Worm (Caenorhabditis elegans): ENCODE data around the gene nspc-18.

The nspc-18 gene

ce11 chrX:14491103-14491502 is 36.4 kb downstream of the nspc-18 start:
- TF ChIP-seq tbx-11 (GFP tag; IDR thresholded peaks at IDR 0.05) (peak; percentile 40; the same call in 1 of the 2 replicates), tbx-37 (GFP tag; conservative IDR thresholded peaks at IDR 0.05) (0 out of 2 replicates have a peak, but pooled peaks have one; percentile 26), ceh-13 (GFP tag; optimal IDR thresholded peaks at IDR 0.05) (no peak), hnd-1 (tag; optimal IDR thresholded peaks at IDR 0.05) (no peak), ama-1 (optimal IDR thresholded peaks at IDR 0.05) (peak; percentile 36)

DNA sequence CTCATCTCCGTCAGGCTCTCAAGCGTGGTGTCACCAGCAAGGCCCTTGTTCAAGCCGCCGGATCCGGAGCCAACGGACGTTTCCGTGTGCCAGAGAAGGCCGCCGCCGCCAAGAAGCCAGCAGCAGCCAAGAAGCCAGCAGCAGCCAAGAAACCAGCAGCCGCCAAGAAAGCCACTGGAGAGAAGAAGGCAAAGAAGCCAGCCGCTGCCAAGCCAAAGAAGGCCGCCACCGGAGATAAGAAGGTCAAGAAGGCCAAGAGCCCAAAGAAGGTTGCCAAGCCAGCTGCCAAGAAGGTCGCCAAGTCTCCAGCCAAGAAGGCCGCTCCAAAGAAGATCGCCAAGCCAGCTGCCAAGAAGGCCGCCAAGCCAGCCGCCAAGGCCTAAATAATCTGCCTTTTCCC is 37.0 kb downstream of the nspc-18 start:
- TF ChIP-seq tbx-37 (GFP tag; conservative IDR thresholded peaks at IDR 0.05) (0 out of 2 replicates have a peak, but pooled peaks have one; percentile 5), tbx-11 (GFP tag; IDR thresholded peaks at IDR 0.05) (no peak), tra-4 (tag; optimal IDR thresholded peaks at IDR 0.05) (no peak), ceh-13 (GFP tag; optimal IDR thresholded peaks at IDR 0.05) (no peak), pes-1 (GFP tag; IDR thresholded peaks at IDR 0.05) (peak; percentile 58)

ce11 chrX:14489945-14490344 is 37.5 kb downstream of the nspc-18 start, which contains the start of gene his-24:
Gene his-24 (plus strand): TSS chrX:14490094.
- TF ChIP-seq F13C5.2 (tag; optimal IDR thresholded peaks at IDR 0.05) (peak; percentile 57), ceh-13 (GFP tag; optimal IDR thresholded peaks at IDR 0.05) (no peak), flt-1 (GFP tag; IDR thresholded peaks at IDR 0.05) (no peak), tbx-11 (GFP tag; IDR thresholded peaks at IDR 0.05) (peak; percentile 60), sea-1 (GFP tag; conservative IDR thresholded peaks at IDR 0.05) (peak; percentile 68; the same call in 1 of the 2 replicates), tra-4 (tag; optimal IDR thresholded peaks at IDR 0.05) (peak; percentile 48), hmbx-1 (tag; optimal IDR thresholded peaks at IDR 0.05) (peak; percentile 22), ama-1 (optimal IDR thresholded peaks at IDR 0.05) (peak; percentile 98), pes-1 (GFP tag; IDR thresholded peaks at IDR 0.05) (peak; percentile 58), tbx-37 (GFP tag; conservative IDR thresholded peaks at IDR 0.05) (peak; percentile 30; the same call in 1 of the 2 replicates), hnd-1 (tag; optimal IDR thresholded peaks at IDR 0.05) (no peak), B0310.2 (tag; optimal IDR thresholded peaks at IDR 0.05) (no peak), hmg-4 (GFP tag; optimal IDR thresholded peaks at IDR 0.05) (peak; percentile 73), aly-1 (tag; optimal IDR thresholded peaks at IDR 0.05) (no peak), scrt-1 (GFP tag; IDR thresholded peaks at IDR 0.05) (peak; percentile 25; the same call in 1 of the 2 replicates), ets-7 (tag; optimal IDR thresholded peaks at IDR 0.05) (no peak), ceh-36 (tag; optimal IDR thresholded peaks at IDR 0.05) (no peak)

DNA sequence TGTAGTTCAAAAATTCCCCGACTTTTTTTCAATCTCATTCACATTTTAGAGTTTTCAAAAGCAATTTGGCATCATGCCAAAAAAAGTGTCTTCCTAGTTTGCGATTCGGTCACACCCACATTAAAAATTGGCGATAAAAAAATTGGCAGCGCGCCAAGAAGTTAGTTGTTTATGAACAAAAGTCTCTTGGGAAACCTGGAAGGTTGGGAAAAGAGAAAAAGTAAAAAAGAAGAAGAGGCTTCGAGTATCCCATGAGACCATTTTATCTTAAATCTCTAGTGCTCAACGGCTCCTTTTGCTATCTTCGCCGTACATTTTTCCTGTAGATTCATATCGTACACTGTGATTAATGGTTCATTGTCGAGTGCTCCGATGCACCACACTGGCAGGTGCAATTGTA is 39.6 kb downstream of the nspc-18 start:
- TF ChIP-seq tbx-11 (GFP tag; IDR thresholded peaks at IDR 0.05): no peak
- TF ChIP-seq B0310.2 (tag; optimal IDR thresholded peaks at IDR 0.05): no peak
- TF ChIP-seq ceh-36 (tag; optimal IDR thresholded peaks at IDR 0.05): no peak
- TF ChIP-seq hmbx-1 (tag; optimal IDR thresholded peaks at IDR 0.05): no peak
- TF ChIP-seq ama-1 (optimal IDR thresholded peaks at IDR 0.05): no peak
- no peak for TF ChIP-seq sea-1 (GFP tag; conservative IDR thresholded peaks at IDR 0.05)
- no peak for TF ChIP-seq pes-1 (GFP tag; IDR thresholded peaks at IDR 0.05)
- no peak for TF ChIP-seq hnd-1 (tag; optimal IDR thresholded peaks at IDR 0.05)
- TF ChIP-seq ets-7 (tag; optimal IDR thresholded peaks at IDR 0.05): no peak
- no peak for TF ChIP-seq F13C5.2 (tag; optimal IDR thresholded peaks at IDR 0.05)
- no peak for TF ChIP-seq ceh-13 (GFP tag; optimal IDR thresholded peaks at IDR 0.05)
- TF ChIP-seq hmg-4 (GFP tag; optimal IDR thresholded peaks at IDR 0.05): no peak
- TF ChIP-seq aly-1 (tag; optimal IDR thresholded peaks at IDR 0.05): no peak
- no peak for TF ChIP-seq tbx-37 (GFP tag; conservative IDR thresholded peaks at IDR 0.05)
- TF ChIP-seq flt-1 (GFP tag; IDR thresholded peaks at IDR 0.05): no peak
- TF ChIP-seq scrt-1 (GFP tag; IDR thresholded peaks at IDR 0.05): no peak

DNA sequence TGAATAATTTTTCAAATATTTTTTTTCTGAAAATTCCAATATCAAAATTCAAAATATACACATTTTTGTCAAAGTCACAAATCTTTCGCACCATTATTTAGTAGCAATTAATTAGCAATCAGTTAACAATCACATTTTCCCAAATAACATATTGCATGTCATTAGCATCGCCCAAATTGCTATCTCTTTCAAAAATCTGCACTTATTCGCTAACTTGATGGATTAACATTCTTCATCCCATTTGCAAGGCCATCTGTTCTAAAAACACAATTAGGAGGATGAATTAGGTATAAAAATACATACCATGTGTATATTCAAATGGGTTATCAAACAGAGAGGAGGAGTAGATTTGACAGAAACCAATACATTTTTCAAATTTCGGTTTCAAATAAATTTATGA is 40.1 kb downstream of the nspc-18 start:
- TF ChIP-seq aly-1 (tag; optimal IDR thresholded peaks at IDR 0.05) (no peak), sea-1 (GFP tag; conservative IDR thresholded peaks at IDR 0.05) (no peak), hmbx-1 (tag; optimal IDR thresholded peaks at IDR 0.05) (no peak), ceh-36 (tag; optimal IDR thresholded peaks at IDR 0.05) (no peak), hmg-4 (GFP tag; optimal IDR thresholded peaks at IDR 0.05) (no peak), B0310.2 (tag; optimal IDR thresholded peaks at IDR 0.05) (no peak), scrt-1 (GFP tag; IDR thresholded peaks at IDR 0.05) (no peak), flt-1 (GFP tag; IDR thresholded peaks at IDR 0.05) (no peak), pes-1 (GFP tag; IDR thresholded peaks at IDR 0.05) (no peak), hnd-1 (tag; optimal IDR thresholded peaks at IDR 0.05) (no peak), F13C5.2 (tag; optimal IDR thresholded peaks at IDR 0.05) (no peak)

DNA sequence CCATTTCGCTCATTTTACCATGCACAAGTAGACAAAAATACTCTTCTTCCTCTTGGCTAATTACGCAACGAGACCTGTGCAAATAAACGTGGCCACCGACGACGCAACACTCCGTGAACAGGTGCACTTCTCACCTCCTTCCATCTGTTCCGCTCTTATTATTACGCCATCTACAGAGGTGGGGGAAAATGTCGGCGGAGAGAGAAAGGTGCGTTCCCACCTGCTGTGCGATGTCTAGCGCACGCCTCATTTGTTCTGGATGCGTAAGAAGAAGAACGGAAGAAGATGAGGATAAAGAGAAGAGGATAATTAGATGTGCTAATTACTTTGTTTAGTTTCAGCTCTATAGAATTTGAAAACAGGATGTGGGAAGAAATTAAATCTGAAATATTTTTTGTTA is 41.0 kb downstream of the nspc-18 start:
- TF ChIP-seq ets-7 (tag; optimal IDR thresholded peaks at IDR 0.05) (peak; percentile 75), hmg-4 (GFP tag; optimal IDR thresholded peaks at IDR 0.05) (peak; percentile 55), flt-1 (GFP tag; IDR thresholded peaks at IDR 0.05) (0 out of 2 replicates have a peak, but pooled peaks have one; percentile 45), tbx-11 (GFP tag; IDR thresholded peaks at IDR 0.05) (no peak), sea-1 (GFP tag; conservative IDR thresholded peaks at IDR 0.05) (0 out of 2 replicates have a peak, but pooled peaks have one; percentile 21), aly-1 (tag; optimal IDR thresholded peaks at IDR 0.05) (no peak), pes-1 (GFP tag; IDR thresholded peaks at IDR 0.05) (no peak; the same call in 1 of the 2 replicates)

DNA sequence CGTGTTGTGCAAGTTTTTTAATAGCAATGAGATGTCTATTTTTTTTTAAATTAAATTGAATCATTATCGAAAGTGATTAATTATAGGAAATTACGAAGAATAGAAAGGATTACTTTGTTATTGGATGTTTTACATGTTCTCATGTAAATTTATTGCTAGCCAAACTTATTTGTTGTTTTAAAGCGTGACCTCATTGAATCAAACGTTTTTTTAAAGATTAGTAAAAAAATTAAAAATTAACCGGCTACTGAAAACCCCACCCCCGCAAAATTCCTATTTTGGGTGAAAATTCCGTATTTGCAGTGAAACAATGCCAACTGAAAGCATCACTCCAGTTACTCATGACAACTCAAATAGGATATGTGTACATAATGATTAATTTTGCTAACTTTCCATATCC is 42.6 kb downstream of the nspc-18 start, which contains the start of gene M163.8:
M163.8 (plus strand) TSS at position 301 of the 400 bp plus-strand sequence.
- TF ChIP-seq ceh-36 (tag; optimal IDR thresholded peaks at IDR 0.05) (no peak), hnd-1 (tag; optimal IDR thresholded peaks at IDR 0.05) (no peak), aly-1 (tag; optimal IDR thresholded peaks at IDR 0.05) (no peak)

ce11 chrX:14481637-14482036 is 45.8 kb downstream of the nspc-18 start:
- no peak for TF ChIP-seq tra-4 (tag; optimal IDR thresholded peaks at IDR 0.05)
- 0 out of 2 replicates have a peak, but pooled peaks have one; percentile 22 for TF ChIP-seq tbx-11 (GFP tag; IDR thresholded peaks at IDR 0.05)

Measured in whole organism, early embryonic.